Worm (Caenorhabditis elegans) whole organism, L3 larva: ENCODE measurements around the gene ent-4.

Experiments
- lin-39 ChIP-seq: fragments of 150-350 bp; optimal IDR thresholded peaks from 2 replicates; lab custom pipeline; 2018; ENCODE audit warnings: missing biosample characterization, missing genetic modification reagents, missing genetic modification characterization
- mdl-1 ChIP-seq: fragments of 150-350 bp; optimal IDR thresholded peaks from 2 replicates; lab custom pipeline; 2014; ENCODE audit warnings: missing biosample characterization, missing genetic modification characterization
- nhr-12 ChIP-seq: fragments of 150-350 bp; optimal IDR thresholded peaks from 2 replicates; lab custom pipeline; 2014; ENCODE audit warnings: missing biosample characterization, missing genetic modification characterization
- nhr-25 ChIP-seq: sonication (generic microtip); optimal IDR thresholded peaks from 2 replicates; lab custom pipeline; 2017; ENCODE audit warnings: missing biosample characterization, missing genetic modification characterization
- snpc-4 ChIP-seq: fragments of 150-350 bp; optimal IDR thresholded peaks from 2 replicates; lab custom pipeline; 2014; ENCODE audit warnings: missing biosample characterization, missing genetic modification characterization
- unc-39 ChIP-seq: sonication (generic microtip); optimal IDR thresholded peaks from 4 replicates; lab custom pipeline; 2017; ENCODE audit warnings: missing biosample characterization, missing genetic modification characterization
- ztf-11 ChIP-seq: fragments of 150-350 bp; optimal IDR thresholded peaks from 2 replicates; lab custom pipeline; 2014; ENCODE audit warnings: missing biosample characterization, missing genetic modification characterization

DNA sequence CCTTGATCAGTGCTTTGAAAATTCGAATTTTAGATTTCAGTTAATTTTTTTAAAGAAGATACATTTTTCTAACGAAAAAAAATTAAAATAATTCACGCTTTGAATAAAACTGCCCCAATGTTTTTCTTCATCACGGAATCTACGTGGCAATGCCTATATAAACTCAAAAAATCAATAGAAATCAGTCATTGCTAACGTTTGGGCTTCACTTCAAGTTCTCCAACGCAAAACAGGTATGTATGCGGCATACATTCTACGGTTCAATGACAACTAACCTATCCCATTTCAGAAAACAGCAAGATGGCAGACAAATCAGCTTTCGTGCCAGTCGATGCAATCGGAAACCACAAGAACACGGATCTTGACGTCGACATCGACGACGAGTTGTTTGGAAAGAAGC is 18.7 kb downstream of the ent-4 start, which contains the start of gene C47A4.5:
- TF ChIP-seq snpc-4 (tag; lab: Kevin White, UChicago) (no peak), lin-39 (tag; lab: Kevin White, UChicago) (no peak), nhr-25 (tag; lab: Kevin White, UChicago) (no peak), nhr-12 (no peak), ztf-11 (no peak), mdl-1 (tag; lab: Kevin White, UChicago) (no peak), unc-39 (tag; lab: Kevin White, UChicago) (no peak)
